Worm (Caenorhabditis elegans): ENCODE measurements around the gene Y46E12A.2.

- TF ChIP-seq unc-130 (GFP tag; optimal IDR thresholded peaks at IDR 0.05) (no peak), F57A8.1 (GFP tag; optimal IDR thresholded peaks at IDR 0.05) (no peak), pha-4 (tag; optimal IDR thresholded peaks at IDR 0.05) (no peak), B0019.2 (GFP tag; conservative IDR thresholded peaks at IDR 0.05) (no peak), egl-18 (GFP tag; IDR thresholded peaks at IDR 0.05) (no peak), ztf-25 (GFP tag; IDR thresholded peaks at IDR 0.05) (no peak), nfyb-1 (GFP tag; IDR thresholded peaks at IDR 0.05) (no peak), snpc-4 (GFP tag; optimal IDR thresholded peaks at IDR 0.05) (no peak), snpc-4 (tag; optimal IDR thresholded peaks at IDR 0.05) (no peak), attf-6 (GFP tag; IDR thresholded peaks at IDR 0.05) (no peak), dox-1 (GFP tag; IDR thresholded peaks at IDR 0.05) (0 out of 2 replicates have a peak, but pooled peaks have one; percentile 29), K12H6.12 (tag; optimal IDR thresholded peaks at IDR 0.05) (no peak), nhr-179 (tag; optimal IDR thresholded peaks at IDR 0.05) (no peak)
Measured at ce11 chrIII:1713991-1714611, 44.6 kb upstream of the Y46E12A.2 start.

All from whole organism, young adult.